Fruit fly (Drosophila melanogaster) whole organism, embryonic: ENCODE results near the gene ClpP.

Source experiments
- Abd-B ChIP-seq: fragments of 200-800 bp; sonication (Bioruptor generic); optimal IDR thresholded peaks from 2 replicates; lab custom pipeline; 2018; ENCODE audit warnings: missing biosample characterization, mild to moderate bottlenecking, missing genetic modification characterization, moderate library complexity
- Antp ChIP-seq: fragments of 200-800 bp; sonication (Bioruptor generic); optimal IDR thresholded peaks from 3 replicates; lab custom pipeline; 2016; ENCODE audit warnings: missing biosample characterization, missing genetic modification characterization
- CG11456 ChIP-seq: fragments of 200-800 bp; sonication (Bioruptor generic); IDR thresholded peaks from 3 replicates; pipeline ENCODE4 v1.3.6; 2022; ENCODE audit warnings: missing biosample characterization, missing genetic modification characterization
- CG12744 ChIP-seq: fragments of 200-800 bp; sonication (Bioruptor generic); optimal IDR thresholded peaks from 2 replicates; lab custom pipeline; 2016; ENCODE audit warnings: missing biosample characterization, missing genetic modification characterization
- CG12942 ChIP-seq: fragments of 200-800 bp; sonication (Bioruptor generic); optimal IDR thresholded peaks from 3 replicates; lab custom pipeline; 2016; ENCODE audit warnings: missing biosample characterization, missing genetic modification characterization
- CG15514 ChIP-seq: fragments of 200-800 bp; sonication (Bioruptor generic); optimal IDR thresholded peaks from 3 replicates; lab custom pipeline; 2017; ENCODE audit warnings: missing biosample characterization, missing genetic modification characterization, mild to moderate bottlenecking, moderate library complexity, missing genetic modification reagents
- CG1602 ChIP-seq: fragments of 200-800 bp; sonication (Bioruptor generic); optimal IDR thresholded peaks from 3 replicates; lab custom pipeline; 2016; ENCODE audit warnings: missing biosample characterization, missing genetic modification characterization
- CG17186 ChIP-seq: fragments of 200-800 bp; sonication (Bioruptor generic); optimal IDR thresholded peaks from 3 replicates; lab custom pipeline; 2017; ENCODE audit warnings: missing biosample characterization, missing genetic modification reagents, missing genetic modification characterization
- CG17359 ChIP-seq: fragments of 200-800 bp; sonication (Bioruptor generic); optimal IDR thresholded peaks from 3 replicates; lab custom pipeline; 2018; ENCODE audit warnings: missing biosample characterization, mild to moderate bottlenecking, missing genetic modification characterization, moderate library complexity
- CG17361 ChIP-seq: fragments of 200-800 bp; sonication (Bioruptor generic); IDR thresholded peaks from 3 replicates; pipeline ENCODE4 v1.3.6; 2022; ENCODE audit warnings: missing biosample characterization, missing genetic modification characterization
- CG18476 ChIP-seq: fragments of 200-800 bp; sonication (Bioruptor generic); optimal IDR thresholded peaks from 2 replicates; lab custom pipeline; 2016; ENCODE audit warnings: missing biosample characterization, mild to moderate bottlenecking, missing genetic modification characterization
- CG18764 ChIP-seq: fragments of 200-800 bp; sonication (Bioruptor generic); optimal IDR thresholded peaks from 3 replicates; lab custom pipeline; 2016; ENCODE audit warnings: missing biosample characterization, missing genetic modification characterization
- CG2875 ChIP-seq: fragments of 200-800 bp; sonication (Bioruptor generic); optimal IDR thresholded peaks from 2 replicates; lab custom pipeline; 2017; ENCODE audit warnings: missing biosample characterization, mild to moderate bottlenecking, missing genetic modification characterization, missing genetic modification reagents
- CG3847 ChIP-seq: fragments of 200-800 bp; sonication (Bioruptor generic); IDR thresholded peaks from 2 replicates; pipeline ENCODE4 v1.3.6; 2022; ENCODE audit warnings: missing biosample characterization, missing genetic modification characterization
- CG4360 ChIP-seq: fragments of 200-800 bp; sonication (Bioruptor generic); IDR thresholded peaks from 2 replicates; pipeline ENCODE4 v1.3.6; 2022; ENCODE audit warnings: missing biosample characterization, missing genetic modification characterization
- CG4424 ChIP-seq: fragments of 200-800 bp; sonication (Bioruptor generic); optimal IDR thresholded peaks from 3 replicates; lab custom pipeline; 2016; ENCODE audit warnings: missing biosample characterization, missing genetic modification characterization
- CG5245 ChIP-seq: fragments of 200-800 bp; sonication (Bioruptor generic); optimal IDR thresholded peaks from 3 replicates; lab custom pipeline; 2016; ENCODE audit warnings: missing biosample characterization, missing genetic modification characterization
- CG7357 ChIP-seq: fragments of 200-800 bp; sonication (Bioruptor generic); IDR thresholded peaks from 3 replicates; pipeline ENCODE4 v1.3.6; 2022; ENCODE audit warnings: missing biosample characterization, missing genetic modification characterization
- CG9797 ChIP-seq: fragments of 200-800 bp; sonication (Bioruptor generic); optimal IDR thresholded peaks from 3 replicates; lab custom pipeline; 2018; ENCODE audit warnings: missing biosample characterization, mild to moderate bottlenecking, missing genetic modification characterization
- Camta ChIP-seq: fragments of 200-800 bp; sonication (Bioruptor generic); optimal IDR thresholded peaks from 2 replicates; lab custom pipeline; 2016; ENCODE audit warnings: missing biosample characterization, missing genetic modification characterization
- CoRest ChIP-seq: fragments of 200-800 bp; sonication (Bioruptor generic); optimal IDR thresholded peaks from 3 replicates; lab custom pipeline; 2018; ENCODE audit warnings: missing biosample characterization, mild to moderate bottlenecking, missing genetic modification characterization, moderate library complexity
- D ChIP-seq, 2 experiments: fragments of 200-800 bp in 1 of 2; fragments of >200 bp in 1 of 2; sonication (Bioruptor generic) in 1 of 2; optimal IDR thresholded peaks; 2 replicates in 1 of 2; 3 replicates in 1 of 2; lab custom pipeline; 2017; ENCODE audit warnings: mild to moderate bottlenecking in 1 of 2, missing biosample characterization in 1 of 2, missing genetic modification characterization in 1 of 2, missing genetic modification reagents in 1 of 2
- Dip3 ChIP-seq: fragments of 200-800 bp; sonication (Bioruptor generic); optimal IDR thresholded peaks from 3 replicates; lab custom pipeline; 2016; ENCODE audit warnings: missing biosample characterization, missing genetic modification characterization
- Fer1 ChIP-seq: fragments of 200-800 bp; sonication (Bioruptor generic); optimal IDR thresholded peaks from 2 replicates; lab custom pipeline; 2017; ENCODE audit warnings: missing biosample characterization, mild to moderate bottlenecking, missing genetic modification characterization
- Gug ChIP-seq: fragments of 200-800 bp; sonication (Bioruptor generic); IDR thresholded peaks from 4 replicates; pipeline ENCODE4 v1.3.6; 2022; ENCODE audit warnings: missing biosample characterization, missing genetic modification characterization
- H15 ChIP-seq: fragments of 200-800 bp; sonication (Bioruptor generic); IDR thresholded peaks from 3 replicates; pipeline ENCODE4 v1.3.6; 2022; ENCODE audit warnings: missing biosample characterization, missing genetic modification characterization
- Lhr ChIP-seq: fragments of 200-800 bp; sonication (Bioruptor generic); optimal IDR thresholded peaks from 3 replicates; lab custom pipeline; 2017; ENCODE audit warnings: mild to moderate bottlenecking, missing biosample characterization, missing genetic modification reagents, missing genetic modification characterization
- MBD-R2 ChIP-seq: fragments of 200-800 bp; sonication (Bioruptor generic); IDR thresholded peaks from 2 replicates; pipeline ENCODE4 v1.3.6; 2022; ENCODE audit warnings: missing biosample characterization, missing genetic modification characterization
- Nf-YC ChIP-seq: fragments of 200-800 bp; optimal IDR thresholded peaks from 3 replicates; lab custom pipeline; 2019; ENCODE audit warnings: missing biosample characterization, mild to moderate bottlenecking, missing genetic modification characterization, moderate library complexity
- NfI ChIP-seq: fragments of 200-800 bp; sonication (Bioruptor generic); optimal IDR thresholded peaks from 3 replicates; lab custom pipeline; 2018; ENCODE audit warnings: missing biosample characterization, mild to moderate bottlenecking, missing genetic modification characterization, moderate library complexity
- Poxn ChIP-seq: fragments of 200-800 bp; sonication (Bioruptor generic); IDR thresholded peaks from 2 replicates; pipeline ENCODE4 v1.3.6; 2022; ENCODE audit warnings: missing biosample characterization, missing genetic modification characterization
- Ravus ChIP-seq: fragments of 200-800 bp; sonication (Bioruptor generic); IDR thresholded peaks from 2 replicates; pipeline ENCODE4 v1.3.6; 2022; ENCODE audit warnings: missing biosample characterization, missing genetic modification characterization
- Rfx ChIP-seq: fragments of 200-800 bp; sonication (Bioruptor generic); IDR thresholded peaks from 2 replicates; pipeline ENCODE4 v1.3.6; 2022; ENCODE audit warnings: missing biosample characterization, missing genetic modification characterization
- Six4 ChIP-seq: fragments of 200-800 bp; sonication (Bioruptor generic); optimal IDR thresholded peaks from 2 replicates; lab custom pipeline; 2016; ENCODE audit warnings: missing biosample characterization, missing genetic modification characterization
- Taf1 ChIP-seq: fragments of 200-800 bp; sonication (Bioruptor generic); IDR thresholded peaks from 2 replicates; pipeline ENCODE4 v1.3.6; 2022; ENCODE audit warnings: missing biosample characterization, missing genetic modification characterization
- Trl ChIP-seq, 3 experiments: fragments of >200 bp in 2 of 3; fragments of 200-800 bp in 1 of 3; sonication (Bioruptor generic) in 1 of 3; optimal IDR thresholded peaks; 2 replicates in 1 of 3; 3 replicates in 2 of 3; lab custom pipeline; 2016 to 2017; ENCODE audit warnings: missing biosample characterization in 1 of 3, missing genetic modification characterization in 1 of 3
- ase ChIP-seq: fragments of 200-800 bp; sonication (Bioruptor generic); IDR thresholded peaks from 3 replicates; pipeline ENCODE4 v1.3.6; 2022; ENCODE audit warnings: missing biosample characterization, missing genetic modification characterization
- dmrt11E ChIP-seq: fragments of 200-800 bp; sonication (Bioruptor generic); optimal IDR thresholded peaks from 3 replicates; lab custom pipeline; 2018; ENCODE audit warnings: missing biosample characterization, mild to moderate bottlenecking, missing genetic modification characterization, moderate library complexity
- fu2 ChIP-seq: fragments of 200-800 bp; sonication (Bioruptor generic); optimal IDR thresholded peaks from 2 replicates; lab custom pipeline; 2016; ENCODE audit warnings: missing biosample characterization, missing genetic modification characterization
- insv ChIP-seq, 2 experiments: fragments of 200-800 bp; sonication (Bioruptor generic); optimal IDR thresholded peaks; 3 replicates each; lab custom pipeline; 2016 to 2018; ENCODE audit warnings: missing biosample characterization in 2 of 2, missing genetic modification characterization in 2 of 2
- ken ChIP-seq: fragments of 200-800 bp; sonication (Bioruptor generic); IDR thresholded peaks from 3 replicates; pipeline ENCODE4 v1.3.6; 2022; ENCODE audit warnings: missing biosample characterization, missing genetic modification characterization
- lola ChIP-seq, 3 experiments: fragments of >200 bp in 2 of 3; fragments of 200-800 bp in 1 of 3; sonication (Bioruptor generic) in 1 of 3; optimal IDR thresholded peaks; 2 replicates each; lab custom pipeline; 2017 to 2019; ENCODE audit warnings: missing biosample characterization in 3 of 3, missing genetic modification characterization in 3 of 3, mild to moderate bottlenecking in 1 of 3, moderate library complexity in 1 of 3
- maf-S ChIP-seq: fragments of 200-800 bp; sonication (Bioruptor generic); optimal IDR thresholded peaks from 2 replicates; lab custom pipeline; 2016; ENCODE audit warnings: missing biosample characterization, missing genetic modification characterization
- rib ChIP-seq: fragments of 200-800 bp; sonication (Bioruptor generic); IDR thresholded peaks from 2 replicates; pipeline ENCODE4 v1.3.6; 2022; ENCODE audit warnings: missing biosample characterization, missing genetic modification characterization
- sc ChIP-seq, 3 experiments: fragments of >200 bp in 2 of 3; fragments of 200-800 bp in 1 of 3; sonication (Bioruptor generic) in 1 of 3; optimal IDR thresholded peaks; 2 replicates in 2 of 3; 3 replicates in 1 of 3; lab custom pipeline; 2017; ENCODE audit warnings: mild to moderate bottlenecking in 1 of 3, missing biosample characterization in 1 of 3, missing genetic modification characterization in 1 of 3, missing genetic modification reagents in 1 of 3
- shn ChIP-seq: fragments of 200-800 bp; sonication (Bioruptor generic); optimal IDR thresholded peaks from 3 replicates; lab custom pipeline; 2016; ENCODE audit warnings: missing biosample characterization, missing genetic modification characterization
- trem ChIP-seq: fragments of 200-800 bp; optimal IDR thresholded peaks from 3 replicates; lab custom pipeline; 2019; ENCODE audit warnings: missing biosample characterization, mild to moderate bottlenecking, missing genetic modification characterization, moderate library complexity
- vvl ChIP-seq: fragments of 200-800 bp; sonication (Bioruptor generic); IDR thresholded peaks from 2 replicates; pipeline ENCODE4 v1.3.6; 2022; ENCODE audit warnings: missing biosample characterization, missing genetic modification characterization
- zfh2 ChIP-seq: fragments of 200-800 bp; sonication (Bioruptor generic); optimal IDR thresholded peaks from 2 replicates; lab custom pipeline; 2016; ENCODE audit warnings: missing biosample characterization, missing genetic modification characterization

ClpP gene

DNA sequence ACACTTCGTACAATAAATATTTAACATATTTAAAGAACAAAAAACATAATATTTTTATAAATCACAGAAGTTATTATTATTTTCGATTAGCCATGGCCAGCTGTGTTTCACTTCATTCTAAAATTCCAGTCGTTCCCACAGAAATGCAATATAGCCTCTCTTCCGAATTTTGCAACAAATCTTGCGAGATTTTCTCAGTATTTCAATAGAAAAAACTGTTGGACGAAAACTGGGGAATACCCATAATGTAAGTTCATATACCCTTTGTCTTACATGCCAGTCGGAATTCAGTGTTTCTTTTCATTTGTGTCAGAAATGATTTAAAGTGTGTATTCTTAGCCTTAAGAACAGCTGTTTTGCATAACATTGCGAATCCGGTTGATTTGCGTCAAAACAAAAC lies at the start of gene ClpP, which contains the start of gene CtsL4:
Gene ClpP, plus strand, starts transcription at position 288 of the 400 bp plus-strand sequence.
Gene CtsL4, minus strand, starts transcription at position 90 of the 400 bp plus-strand sequence.
- peak; percentile 3 for TF ChIP-seq maf-S (GFP tag; lab: Kevin White, UChicago)
- no peak for TF ChIP-seq Poxn (GFP tag; lab: Robert Waterston, UW)
- TF ChIP-seq CG1602 (GFP tag; lab: Kevin White, UChicago) = peak; percentile 46
- no peak for TF ChIP-seq ken (GFP tag; lab: Robert Waterston, UW)
- peak; percentile 74 for TF ChIP-seq vvl
- no peak for TF ChIP-seq CG4360 (GFP tag; lab: Robert Waterston, UW)
- peak; percentile 62 for TF ChIP-seq Lhr (GFP tag; lab: Kevin White, UChicago)
- peak in 1 of 2 experiments; percentile 9 for TF ChIP-seq insv (GFP tag; optimal IDR thresholded peaks at IDR 0.05; lab: Kevin White, UChicago)
- TF ChIP-seq CG12942 (GFP tag; lab: Kevin White, UChicago) = peak; percentile 1
- TF ChIP-seq Abd-B (GFP tag; lab: Kevin White, UChicago) = peak; percentile 46
- TF ChIP-seq CG18476 = no peak
- TF ChIP-seq Dip3 (GFP tag; lab: Kevin White, UChicago) = peak; percentile 50
- peak; percentile 76; the same call in 2 of the 3 replicates for TF ChIP-seq CG17361 (GFP tag; lab: Robert Waterston, UW)
- no peak for TF ChIP-seq H15 (GFP tag; lab: Robert Waterston, UW)
- TF ChIP-seq CG4424 (GFP tag; lab: Kevin White, UChicago) = peak; percentile 35
- TF ChIP-seq shn (GFP tag; lab: Kevin White, UChicago) = peak; percentile 35
- peak; percentile 35; the same call in 1 of the 3 replicates for TF ChIP-seq CG11456 (GFP tag; lab: Robert Waterston, UW)
- no peak for TF ChIP-seq D (optimal IDR thresholded peaks at IDR 0.05; lab: Kevin White, UChicago)
- TF ChIP-seq D (GFP tag; optimal IDR thresholded peaks at IDR 0.05; lab: Kevin White, UChicago) = peak; percentile 35
- TF ChIP-seq Trl (optimal IDR thresholded peaks at IDR 0.05; lab: Kevin White, UChicago) = no peak
- TF ChIP-seq Trl (GFP tag; optimal IDR thresholded peaks at IDR 0.05; lab: Kevin White, UChicago) = peak; percentile 8
- peak; percentile 46 for TF ChIP-seq trem (tag; lab: Kevin White, UChicago)
- TF ChIP-seq Nf-YC = peak; percentile 49
- no peak for TF ChIP-seq Ravus (GFP tag; lab: Robert Waterston, UW)
- TF ChIP-seq CG9797 (GFP tag; lab: Kevin White, UChicago) = peak; percentile 1
- TF ChIP-seq Rfx (GFP tag; lab: Robert Waterston, UW) = no peak; the same call in 1 of the 2 replicates
- peak; percentile 75 for TF ChIP-seq CoRest (tag; lab: Kevin White, UChicago)
- TF ChIP-seq NfI = peak; percentile 18
- peak; percentile 83 for TF ChIP-seq rib (GFP tag; lab: Robert Waterston, UW)
- TF ChIP-seq Six4 (GFP tag; lab: Kevin White, UChicago) = peak; percentile 37
- TF ChIP-seq fu2 (GFP tag; lab: Kevin White, UChicago) = peak; percentile 8
- TF ChIP-seq dmrt11E (tag; lab: Kevin White, UChicago) = peak; percentile 48
- no peak for TF ChIP-seq CG12744 (GFP tag; lab: Kevin White, UChicago)
- peak; percentile 18 for TF ChIP-seq CG17359 (tag; lab: Kevin White, UChicago)
- no peak for TF ChIP-seq CG17186
- peak; percentile 4 for TF ChIP-seq Camta
- TF ChIP-seq sc (optimal IDR thresholded peaks at IDR 0.05; lab: Kevin White, UChicago) = no peak
- peak; percentile 2 for TF ChIP-seq sc (GFP tag; optimal IDR thresholded peaks at IDR 0.05; lab: Kevin White, UChicago)
- peak; percentile 15 for TF ChIP-seq Fer1 (GFP tag; lab: Kevin White, UChicago)
- peak; percentile 48 for TF ChIP-seq Antp (GFP tag; lab: Kevin White, UChicago)
- peak; percentile 5 for TF ChIP-seq CG5245
- no peak for TF ChIP-seq Taf1 (GFP tag; lab: Robert Waterston, UW)
- peak; percentile 47; the same call in 2 of the 4 replicates for TF ChIP-seq Gug
- peak; percentile 53 for TF ChIP-seq CG15514
- peak; percentile 39; the same call in 2 of the 3 replicates for TF ChIP-seq CG7357
- peak; percentile 17 for TF ChIP-seq CG18764 (GFP tag; lab: Kevin White, UChicago)
- peak; percentile 33 for TF ChIP-seq zfh2 (GFP tag; lab: Kevin White, UChicago)
- peak; percentile 95 for TF ChIP-seq MBD-R2 (GFP tag; lab: Robert Waterston, UW)
- peak; percentile 26; the same call in 1 of the 3 replicates for TF ChIP-seq ase (GFP tag; lab: Robert Waterston, UW)
- peak; percentile 20 for TF ChIP-seq CG2875
- TF ChIP-seq lola (GFP tag; optimal IDR thresholded peaks at IDR 0.05; lab: Kevin White, UChicago) = peak in 1 of 3 experiments; percentile 43
- TF ChIP-seq CG3847 = peak; percentile 36; the same call in 1 of the 2 replicates
